Fruit fly (Drosophila melanogaster) whole organism, embryonic: ENCODE results near the gene Prosbeta6.
"Not testable (repeated sequence)": the region's sequence is repeated elsewhere in the genome, so short reads cannot be mapped to it uniquely, and the experiment has no call there.

Source experiments
- CG11085 ChIP-seq: fragments of 200-800 bp; sonication (Bioruptor generic); IDR thresholded peaks from 2 replicates; pipeline ENCODE4 v1.3.6; 2022; ENCODE audit warnings: missing biosample characterization, missing genetic modification characterization
- Nf-YC ChIP-seq: fragments of 200-800 bp; optimal IDR thresholded peaks from 3 replicates; lab custom pipeline; 2019; ENCODE audit warnings: missing biosample characterization, mild to moderate bottlenecking, missing genetic modification characterization, moderate library complexity
- bowl ChIP-seq: fragments of 200-800 bp; sonication (Bioruptor generic); IDR thresholded peaks from 2 replicates; pipeline ENCODE4 v1.3.6; 2022; ENCODE audit warnings: missing biosample characterization, missing genetic modification characterization
- fd96Cb ChIP-seq: fragments of 200-800 bp; sonication (Bioruptor generic); optimal IDR thresholded peaks from 2 replicates; lab custom pipeline; 2018; ENCODE audit warnings: missing biosample characterization, mild to moderate bottlenecking, missing genetic modification characterization, moderate library complexity
- ham ChIP-seq: fragments of 200-800 bp; sonication (Bioruptor generic); IDR thresholded peaks from 2 replicates; pipeline ENCODE4 v1.3.6; 2022; ENCODE audit warnings: missing biosample characterization, missing genetic modification characterization
- seq ChIP-seq: fragments of 200-800 bp; sonication (Bioruptor generic); IDR thresholded peaks from 2 replicates; pipeline ENCODE4 v1.3.6; 2022; ENCODE audit warnings: missing biosample characterization, missing genetic modification characterization
- stwl ChIP-seq: fragments of 200-800 bp; sonication (Bioruptor generic); optimal IDR thresholded peaks from 3 replicates; lab custom pipeline; 2018; ENCODE audit warnings: missing biosample characterization, mild to moderate bottlenecking, missing genetic modification characterization, moderate library complexity
- zf30C ChIP-seq: fragments of 200-800 bp; sonication (Bioruptor generic); optimal IDR thresholded peaks from 3 replicates; lab custom pipeline; 2018; ENCODE audit warnings: missing biosample characterization, mild to moderate bottlenecking, missing genetic modification characterization

- not testable (repeated sequence) for TF ChIP-seq ham (GFP tag; lab: Robert Waterston, UW); fd96Cb (tag; lab: Kevin White, UChicago); seq (GFP tag; lab: Robert Waterston, UW); Nf-YC (tag; lab: Kevin White, UChicago); zf30C; stwl (tag; lab: Kevin White, UChicago); CG11085; bowl (GFP tag; lab: Robert Waterston, UW)
These were observed 37.0 kb downstream of the Prosbeta6 start, which contains the start of gene Mipp1 for dm6 chr3L:16573234-16573633.
